Fruit fly (Drosophila melanogaster): ENCODE data around the gene tal-1A.
A peak's percentile ranks its signal among the peaks of the same experiment; 100 is the strongest.

The tal-1A gene

dm6 chr3R:13819037-13819436 is 6.1 kb downstream of the tal-1A start (continued):
- TF ChIP-seq HmgD (GFP tag; optimal IDR thresholded peaks at IDR 0.05): no peak
- TF ChIP-seq fd64A (GFP tag; optimal IDR thresholded peaks at IDR 0.05): no peak
- no peak for TF ChIP-seq CG8924 (tag; optimal IDR thresholded peaks at IDR 0.05)
- TF ChIP-seq caup (GFP tag; optimal IDR thresholded peaks at IDR 0.05; ENCODE audit: severe bottlenecking): peak; percentile 24
- no peak for TF ChIP-seq CG3065 (GFP tag; optimal IDR thresholded peaks at IDR 0.05)
- TF ChIP-seq CG1529 (GFP tag; optimal IDR thresholded peaks at IDR 0.05): no peak
- no peak for TF ChIP-seq CG11247 (GFP tag; IDR thresholded peaks at IDR 0.05)
- no peak for TF ChIP-seq dati (GFP tag; IDR thresholded peaks at IDR 0.05)
- no peak for TF ChIP-seq CG18262 (tag; optimal IDR thresholded peaks at IDR 0.05)
- TF ChIP-seq CG17802 (tag; optimal IDR thresholded peaks at IDR 0.05): no peak
- TF ChIP-seq CG34422 (GFP tag; IDR thresholded peaks at IDR 0.05): no peak
- 0 out of 2 replicates have a peak, but pooled peaks have one; percentile 26 for TF ChIP-seq slbo (GFP tag; IDR thresholded peaks at IDR 0.05)
- no peak for TF ChIP-seq CG15011 (GFP tag; optimal IDR thresholded peaks at IDR 0.05)
- TF ChIP-seq CG30431 (GFP tag; optimal IDR thresholded peaks at IDR 0.05): no peak
- no peak for TF ChIP-seq Lhr (GFP tag; optimal IDR thresholded peaks at IDR 0.05)
- no peak for TF ChIP-seq CG11456 (GFP tag; IDR thresholded peaks at IDR 0.05)
- TF ChIP-seq dimm (GFP tag; IDR thresholded peaks at IDR 0.05): no peak
- TF ChIP-seq Drgx (GFP tag; IDR thresholded peaks at IDR 0.05): 0 out of 2 replicates have a peak, but pooled peaks have one; percentile 20
- no peak for TF ChIP-seq HmgZ (tag; optimal IDR thresholded peaks at IDR 0.05)
- no peak for TF ChIP-seq CG17829 (tag; optimal IDR thresholded peaks at IDR 0.05)
- TF ChIP-seq NK7.1 (GFP tag; optimal IDR thresholded peaks at IDR 0.05): no peak
- TF ChIP-seq her (GFP tag; optimal IDR thresholded peaks at IDR 0.05): no peak
- peak; percentile 37 for TF ChIP-seq Med (GFP tag)
- no peak for TF ChIP-seq CG8290 (GFP tag; optimal IDR thresholded peaks at IDR 0.05)
- peak in 1 of 2 experiments; percentile 19 for TF ChIP-seq CG8290 (tag; optimal IDR thresholded peaks at IDR 0.05)
- TF ChIP-seq CG13624 (GFP tag; optimal IDR thresholded peaks at IDR 0.05): no peak
- no peak for TF ChIP-seq CG9437 (GFP tag; optimal IDR thresholded peaks at IDR 0.05)
- peak; percentile 50 for TF ChIP-seq CG18599 (GFP tag; optimal IDR thresholded peaks at IDR 0.05)
- 0 out of 3 replicates have a peak, but pooled peaks have one; percentile 26 for TF ChIP-seq ci (GFP tag; IDR thresholded peaks at IDR 0.05)
- no peak for TF ChIP-seq CG7963 (GFP tag; IDR thresholded peaks at IDR 0.05; ENCODE audit: partially characterized antibody)
- no peak for TF ChIP-seq CG18011 (GFP tag; optimal IDR thresholded peaks at IDR 0.05)
- TF ChIP-seq ind (GFP tag; optimal IDR thresholded peaks at IDR 0.05): no peak
- TF ChIP-seq CG14441 (GFP tag; IDR thresholded peaks at IDR 0.05): no peak
- TF ChIP-seq CG4730 (GFP tag; IDR thresholded peaks at IDR 0.05): 0 out of 2 replicates have a peak, but pooled peaks have one; percentile 9
- TF ChIP-seq bab2 (GFP tag; optimal IDR thresholded peaks at IDR 0.05): no peak
- TF ChIP-seq H2.0 (GFP tag; IDR thresholded peaks at IDR 0.05): no peak
- no peak for TF ChIP-seq gro (GFP tag; optimal IDR thresholded peaks at IDR 0.05)
- TF ChIP-seq sima (GFP tag; optimal IDR thresholded peaks at IDR 0.05): no peak
- TF ChIP-seq fu2 (GFP tag; optimal IDR thresholded peaks at IDR 0.05): no peak
- no peak for TF ChIP-seq CG4404 (GFP tag; IDR thresholded peaks at IDR 0.05)
- TF ChIP-seq croc (GFP tag; conservative IDR thresholded peaks at IDR 0.05): no peak
- no peak for TF ChIP-seq Camta (GFP tag; optimal IDR thresholded peaks at IDR 0.05)
- TF ChIP-seq hbn (GFP tag; IDR thresholded peaks at IDR 0.05; ENCODE audit: partially characterized antibody): no peak
- TF ChIP-seq schlank (tag; optimal IDR thresholded peaks at IDR 0.05): no peak
- peak; percentile 55 for TF ChIP-seq lab (GFP tag; optimal IDR thresholded peaks at IDR 0.05)
- TF ChIP-seq br (optimal IDR thresholded peaks at IDR 0.05): no peak
- no peak for TF ChIP-seq ap (GFP tag; IDR thresholded peaks at IDR 0.05)
- no peak for TF ChIP-seq pita (GFP tag; optimal IDR thresholded peaks at IDR 0.05)
- TF ChIP-seq CG7357 (GFP tag; IDR thresholded peaks at IDR 0.05): no peak
- TF ChIP-seq fd3F (GFP tag; optimal IDR thresholded peaks at IDR 0.05): no peak
- TF ChIP-seq CG3281 (GFP tag; optimal IDR thresholded peaks at IDR 0.05): peak; percentile 11
- TF ChIP-seq bowl (GFP tag; IDR thresholded peaks at IDR 0.05): no peak
- no peak for TF ChIP-seq CG15073 (GFP tag; optimal IDR thresholded peaks at IDR 0.05)

Data from whole organism, embryonic.